Fruit fly (Drosophila melanogaster): Measurements from ENCODE around the gene CG9386.
A peak's percentile ranks its signal among the peaks of the same experiment; 100 is the strongest.

CG9386 gene

DNA sequence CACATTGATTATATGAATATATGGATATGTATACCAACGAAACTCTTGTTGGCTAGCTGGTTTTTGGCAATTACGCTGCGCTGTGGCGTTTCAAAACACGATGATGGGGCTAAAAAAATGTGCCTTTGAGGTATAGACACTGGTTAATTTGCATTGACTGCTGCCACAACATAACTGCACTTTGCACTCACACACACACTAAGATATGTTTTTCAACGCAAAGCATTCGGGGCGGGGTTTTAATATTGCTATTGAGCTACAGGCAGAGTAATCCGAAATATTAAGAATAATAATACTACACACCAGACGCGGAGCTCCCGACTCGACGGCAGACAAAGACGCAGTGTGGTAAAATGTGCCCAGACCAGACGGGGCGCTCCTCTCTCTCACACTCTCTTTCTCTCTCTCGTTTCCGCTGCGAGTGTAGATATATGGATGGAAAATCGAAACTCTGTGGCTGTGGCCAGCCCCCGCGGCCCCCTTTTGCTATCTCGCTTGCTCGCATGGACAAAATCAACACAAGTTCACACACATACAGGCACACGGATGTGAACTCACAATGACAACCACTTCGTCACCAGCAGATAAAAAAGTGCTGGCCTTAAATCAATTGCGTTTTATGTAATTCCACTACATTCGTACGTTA, 4.1 kb downstream of the CG9386 start (continued):
- TF ChIP-seq chif (GFP tag; optimal IDR thresholded peaks at IDR 0.05) = no peak
- no peak for TF ChIP-seq so (GFP tag; IDR thresholded peaks at IDR 0.05)
- TF ChIP-seq CG18011 (GFP tag; optimal IDR thresholded peaks at IDR 0.05) = peak; percentile 25
- peak; percentile 49 for TF ChIP-seq run (tag; optimal IDR thresholded peaks at IDR 0.05)
- peak; percentile 0 for TF ChIP-seq D19A (tag; optimal IDR thresholded peaks at IDR 0.05)
- peak; percentile 13 for TF ChIP-seq Antp (GFP tag; optimal IDR thresholded peaks at IDR 0.05)
- no peak for TF ChIP-seq zen2 (GFP tag; IDR thresholded peaks at IDR 0.05; ENCODE audit: partially characterized antibody)
- peak; percentile 4 for TF ChIP-seq Ets97D (GFP tag; optimal IDR thresholded peaks at IDR 0.05)
- peak; percentile 91 for TF ChIP-seq Med (GFP tag)
- TF ChIP-seq HLH4C (GFP tag; IDR thresholded peaks at IDR 0.05; ENCODE audit: partially characterized antibody) = no peak
- no peak for TF ChIP-seq C15 (GFP tag; IDR thresholded peaks at IDR 0.05)
- no peak for TF ChIP-seq Ada2b (GFP tag; IDR thresholded peaks at IDR 0.05)
- TF ChIP-seq CG12391 (tag; optimal IDR thresholded peaks at IDR 0.05) = no peak
- TF ChIP-seq bcd (GFP tag; optimal IDR thresholded peaks at IDR 0.05) = no peak
- TF ChIP-seq CG6765 (GFP tag; optimal IDR thresholded peaks at IDR 0.05) = peak; percentile 82
- peak; percentile 73 for TF ChIP-seq wek (GFP tag; optimal IDR thresholded peaks at IDR 0.05)
- TF ChIP-seq CG2116 (GFP tag; optimal IDR thresholded peaks at IDR 0.05) = no peak
- peak; percentile 13 for TF ChIP-seq cwo (GFP tag; optimal IDR thresholded peaks at IDR 0.05)
- TF ChIP-seq CG17385 (GFP tag; optimal IDR thresholded peaks at IDR 0.05) = peak; percentile 32
- no peak for TF ChIP-seq grn (GFP tag; optimal IDR thresholded peaks at IDR 0.05)
- no peak for TF ChIP-seq mld (GFP tag; IDR thresholded peaks at IDR 0.05; ENCODE audit: partially characterized antibody)
- TF ChIP-seq klu (GFP tag; IDR thresholded peaks at IDR 0.05) = no peak
- peak; percentile 52 for TF ChIP-seq CG6254 (GFP tag; optimal IDR thresholded peaks at IDR 0.05)
- TF ChIP-seq hbn (GFP tag; IDR thresholded peaks at IDR 0.05; ENCODE audit: partially characterized antibody) = no peak
- TF ChIP-seq lilli (GFP tag; optimal IDR thresholded peaks at IDR 0.05) = peak; percentile 25
- no peak for TF ChIP-seq chinmo (GFP tag; IDR thresholded peaks at IDR 0.05; ENCODE audit: partially characterized antibody)
- TF ChIP-seq Bdp1 (GFP tag; optimal IDR thresholded peaks at IDR 0.05) = peak; percentile 27
- TF ChIP-seq CG10321 (GFP tag; IDR thresholded peaks at IDR 0.05) = no peak
- no peak for TF ChIP-seq CG32532 (GFP tag; IDR thresholded peaks at IDR 0.05)
- peak; percentile 63 for TF ChIP-seq CG3281 (GFP tag; optimal IDR thresholded peaks at IDR 0.05)
- peak; percentile 36 for TF ChIP-seq exex (tag; optimal IDR thresholded peaks at IDR 0.05)
- TF ChIP-seq CG1603 (tag; optimal IDR thresholded peaks at IDR 0.05) = peak; percentile 48
- TF ChIP-seq jumu (GFP tag; optimal IDR thresholded peaks at IDR 0.05) = no peak
- TF ChIP-seq CG43689 (GFP tag; IDR thresholded peaks at IDR 0.05) = no peak
- no peak for TF ChIP-seq CG4424 (GFP tag; optimal IDR thresholded peaks at IDR 0.05)
- no peak for TF ChIP-seq CG31441 (GFP tag; IDR thresholded peaks at IDR 0.05)
- TF ChIP-seq CG17186 (GFP tag; optimal IDR thresholded peaks at IDR 0.05) = peak; percentile 26
- TF ChIP-seq rib (GFP tag; IDR thresholded peaks at IDR 0.05) = no peak
- peak; percentile 60 for TF ChIP-seq CHES-1-like (GFP tag; optimal IDR thresholded peaks at IDR 0.05)
- TF ChIP-seq Hmx (GFP tag; optimal IDR thresholded peaks at IDR 0.05) = no peak
- no peak for TF ChIP-seq unc-4 (GFP tag; IDR thresholded peaks at IDR 0.05; ENCODE audit: partially characterized antibody)
- peak; percentile 42 for TF ChIP-seq Nf-YC (tag; optimal IDR thresholded peaks at IDR 0.05)
- no peak for TF ChIP-seq Lhr (GFP tag; optimal IDR thresholded peaks at IDR 0.05)
- TF ChIP-seq chm (GFP tag; IDR thresholded peaks at IDR 0.05) = no peak
- no peak for TF ChIP-seq Tbp (GFP tag; optimal IDR thresholded peaks at IDR 0.05)
- no peak for TF ChIP-seq hth (optimal IDR thresholded peaks at IDR 0.05)
- peak; percentile 5 for TF ChIP-seq bab2 (GFP tag; optimal IDR thresholded peaks at IDR 0.05)
- TF ChIP-seq CG34422 (GFP tag; IDR thresholded peaks at IDR 0.05) = no peak
- peak; percentile 82 for TF ChIP-seq Fer1 (GFP tag; optimal IDR thresholded peaks at IDR 0.05)
- no peak for TF ChIP-seq croc (GFP tag; conservative IDR thresholded peaks at IDR 0.05)

Data from whole organism, embryonic.